Worm (Caenorhabditis elegans): Measurements from ENCODE around the gene Y53F4B.1.
"Not testable (repeated sequence)": the region's sequence is repeated elsewhere in the genome, so short reads cannot be mapped to it uniquely, and the experiment has no call there.

- not testable (repeated sequence) for TF ChIP-seq snpc-4 (GFP tag; optimal IDR thresholded peaks at IDR 0.05); snpc-4 (tag; optimal IDR thresholded peaks at IDR 0.05); aptf-3 (GFP tag; IDR thresholded peaks at IDR 0.05); mcd-1 (GFP tag; IDR thresholded peaks at IDR 0.05); dpl-1 (GFP tag; optimal IDR thresholded peaks at IDR 0.05); ama-1 (optimal IDR thresholded peaks at IDR 0.05); ama-1 (GFP tag; optimal IDR thresholded peaks at IDR 0.05); unc-130 (GFP tag; optimal IDR thresholded peaks at IDR 0.05); atf-7 (tag; optimal IDR thresholded peaks at IDR 0.05); unc-62 (GFP tag; optimal IDR thresholded peaks at IDR 0.05); lag-1 (GFP tag; IDR thresholded peaks at IDR 0.05); T07F8.4 (tag; optimal IDR thresholded peaks at IDR 0.05); let-607 (tag; optimal IDR thresholded peaks at IDR 0.05); nfya-2 (GFP tag; IDR thresholded peaks at IDR 0.05)
Observed at ce11 chrII:15000979-15001378, 43.0 kb upstream of the Y53F4B.1 start.

All from whole organism, young adult.